Worm (Caenorhabditis elegans) whole organism, midembryonic: Measurements from ENCODE around the gene C14C6.6.

ENCODE experiments used
- cog-1 ChIP-seq: sonication (generic microtip); optimal IDR thresholded peaks from 2 replicates; lab custom pipeline; 2016; ENCODE audit warnings: missing genetic modification characterization, missing compliant biosample characterization
- flt-1 ChIP-seq: fragments of 200-800 bp; sonication (Bioruptor generic); IDR thresholded peaks from 2 replicates; pipeline ENCODE4 v1.3.6; 2022; ENCODE audit warnings: missing genetic modification characterization, missing compliant biosample characterization
- klf-2 ChIP-seq: fragments of 200-800 bp; sonication (Bioruptor generic); conservative IDR thresholded peaks from 2 replicates; pipeline ENCODE4 v1.3.6; 2022; ENCODE audit warnings: missing genetic modification reagents, missing genetic modification characterization, missing compliant biosample characterization
- med-1 ChIP-seq: sonication (generic microtip); optimal IDR thresholded peaks from 2 replicates; lab custom pipeline; 2017; ENCODE audit warnings: missing genetic modification characterization, mild to moderate bottlenecking, missing compliant biosample characterization, antibody characterized with exemption, missing genetic modification reagents; ENCODE audit not compliant: insufficient read depth
- ref-1 ChIP-seq: fragments of 200-800 bp; sonication (Bioruptor generic); conservative IDR thresholded peaks from 2 replicates; pipeline ENCODE4 v1.3.6; 2022; ENCODE audit warnings: missing genetic modification reagents, missing genetic modification characterization, missing compliant biosample characterization
- ztf-23 ChIP-seq: fragments of 200-800 bp; sonication (Bioruptor generic); IDR thresholded peaks from 2 replicates; pipeline ENCODE4 v1.3.6; 2022; ENCODE audit warnings: missing genetic modification reagents, missing genetic modification characterization, missing compliant biosample characterization
- ztf-29 ChIP-seq: fragments of 200-800 bp; sonication (Bioruptor generic); IDR thresholded peaks from 2 replicates; pipeline ENCODE4 v1.3.6; 2022; ENCODE audit warnings: missing genetic modification reagents, missing genetic modification characterization, missing compliant biosample characterization

ce11 chrV:574639-575038 lies 26.8 kb upstream of the C14C6.6 start, which contains the start of gene C14C6.13:
- TF ChIP-seq ref-1 (no peak), cog-1 (no peak), flt-1 (GFP tag; lab: Robert Waterston, UW) (no peak), ztf-29 (GFP tag; lab: Robert Waterston, UW) (no peak), med-1 (no peak), klf-2 (GFP tag; lab: Robert Waterston, UW) (no peak), ztf-23 (GFP tag; lab: Robert Waterston, UW) (no peak)
